Fruit fly (Drosophila melanogaster): Measurements from ENCODE around the gene ImpL2.
A peak's percentile ranks its signal among the peaks of the same experiment; 100 is the strongest.

dm6 chr3L:4239442-4240322 is 3.7 kb upstream of the ImpL2 start, which contains the start of gene Sqor:
- TF ChIP-seq CG8478 (optimal IDR thresholded peaks at IDR 0.05) (no peak), CTCF (optimal IDR thresholded peaks at IDR 0.05) (peak; percentile 89 to 94)
